Worm (Caenorhabditis elegans): Measurements from ENCODE around the gene sam-4.

Gene sam-4

ce11 chrII:5654215-5654614, 5.1 kb upstream of the sam-4 start, which contains the start of gene F59E12.1:
F59E12.1 (plus strand) TSS chrII:5654515.
- no peak for TF ChIP-seq nhr-28 (tag; optimal IDR thresholded peaks at IDR 0.05)

- no peak for TF ChIP-seq cnd-1 (tag; optimal IDR thresholded peaks at IDR 0.05)
- TF ChIP-seq ceh-83 (GFP tag; optimal IDR thresholded peaks at IDR 0.05), result no peak
- no peak for TF ChIP-seq flh-1 (GFP tag; optimal IDR thresholded peaks at IDR 0.05)
- TF ChIP-seq drap-1 (GFP tag; optimal IDR thresholded peaks at IDR 0.05), result no peak
- TF ChIP-seq unc-39 (tag; optimal IDR thresholded peaks at IDR 0.05), result no peak
Observed at ce11 chrII:5652334-5652733, 3.2 kb upstream of the sam-4 start, which contains the start of gene bli-2. bli-2 (minus strand) TSS chrII:5652434.

- no peak for TF ChIP-seq elt-3 (tag; optimal IDR thresholded peaks at IDR 0.05)
- TF ChIP-seq nhr-2 (tag; optimal IDR thresholded peaks at IDR 0.05), result no peak
- TF ChIP-seq flh-1 (GFP tag; optimal IDR thresholded peaks at IDR 0.05), result no peak
- no peak for TF ChIP-seq lin-13 (tag; optimal IDR thresholded peaks at IDR 0.05)
- no peak for TF ChIP-seq unc-62 (GFP tag; optimal IDR thresholded peaks at IDR 0.05)
- no peak for TF ChIP-seq ceh-83 (GFP tag; optimal IDR thresholded peaks at IDR 0.05)
- TF ChIP-seq M03D4.4 (tag; optimal IDR thresholded peaks at IDR 0.05), result no peak
- TF ChIP-seq unc-39 (tag; optimal IDR thresholded peaks at IDR 0.05), result no peak
- no peak for TF ChIP-seq sptf-1 (tag; optimal IDR thresholded peaks at IDR 0.05)
- no peak for TF ChIP-seq mab-5 (tag; optimal IDR thresholded peaks at IDR 0.05)
- TF ChIP-seq drap-1 (GFP tag; optimal IDR thresholded peaks at IDR 0.05), result no peak
- TF ChIP-seq lsy-2 (tag; optimal IDR thresholded peaks at IDR 0.05), result no peak
- no peak for TF ChIP-seq nhr-28 (tag; optimal IDR thresholded peaks at IDR 0.05)
- TF ChIP-seq unc-120 (tag; optimal IDR thresholded peaks at IDR 0.05; ENCODE audit: poor library complexity, severe bottlenecking), result no peak
- no peak for TF ChIP-seq ceh-43 (GFP tag; optimal IDR thresholded peaks at IDR 0.05)
- no peak for TF ChIP-seq pha-4 (tag; optimal IDR thresholded peaks at IDR 0.05)
- no peak for TF ChIP-seq ces-1 (GFP tag; optimal IDR thresholded peaks at IDR 0.05)
Observed at ce11 chrII:5651426-5651825, 2.3 kb upstream of the sam-4 start.

- no peak for TF ChIP-seq flh-1 (GFP tag; optimal IDR thresholded peaks at IDR 0.05)
- no peak for TF ChIP-seq mab-5 (tag; optimal IDR thresholded peaks at IDR 0.05)
Observed at ce11 chrII:5648272-5648671, 814 bp downstream of the sam-4 start, which contains the start of gene ddl-1. ddl-1 (minus strand) TSS chrII:5648372.

- TF ChIP-seq drap-1 (GFP tag; optimal IDR thresholded peaks at IDR 0.05), result no peak
- TF ChIP-seq ceh-43 (GFP tag; optimal IDR thresholded peaks at IDR 0.05), result no peak
- TF ChIP-seq ztf-11 (tag; optimal IDR thresholded peaks at IDR 0.05), result no peak
- TF ChIP-seq sptf-1 (tag; optimal IDR thresholded peaks at IDR 0.05), result no peak
- no peak for TF ChIP-seq tbx-8 (GFP tag; optimal IDR thresholded peaks at IDR 0.05)
- no peak for TF ChIP-seq bed-3 (GFP tag; optimal IDR thresholded peaks at IDR 0.05)
- TF ChIP-seq nhr-12 (tag; optimal IDR thresholded peaks at IDR 0.05), result no peak
- TF ChIP-seq elt-1 (tag; optimal IDR thresholded peaks at IDR 0.05; ENCODE audit: borderline replicate concordance, insufficient read depth), result no peak
- TF ChIP-seq flh-1 (GFP tag; optimal IDR thresholded peaks at IDR 0.05), result no peak
- no peak for TF ChIP-seq ham-2 (GFP tag; optimal IDR thresholded peaks at IDR 0.05)
- no peak for TF ChIP-seq nhr-2 (tag; optimal IDR thresholded peaks at IDR 0.05)
- no peak for TF ChIP-seq pha-4 (tag; optimal IDR thresholded peaks at IDR 0.05)
- no peak for TF ChIP-seq lin-32 (GFP tag; optimal IDR thresholded peaks at IDR 0.05)
- TF ChIP-seq cnd-1 (tag; optimal IDR thresholded peaks at IDR 0.05), result no peak
- no peak for TF ChIP-seq mls-2 (tag; optimal IDR thresholded peaks at IDR 0.05)
- TF ChIP-seq ces-1 (GFP tag; optimal IDR thresholded peaks at IDR 0.05), result no peak
- TF ChIP-seq zip-8 (tag; optimal IDR thresholded peaks at IDR 0.05), result no peak
Observed at ce11 chrII:5646942-5647341, 2.1 kb downstream of the sam-4 start, which contains the start of gene F59E12.9. F59E12.9 (minus strand) TSS chrII:5647042.

ce11 chrII:5642110-5642509, 7.0 kb downstream of the sam-4 start:
- TF ChIP-seq mls-2 (tag; optimal IDR thresholded peaks at IDR 0.05) (no peak), pha-4 (tag; optimal IDR thresholded peaks at IDR 0.05) (no peak), flh-1 (GFP tag; optimal IDR thresholded peaks at IDR 0.05) (no peak), nhr-12 (tag; optimal IDR thresholded peaks at IDR 0.05) (no peak), lin-13 (tag; optimal IDR thresholded peaks at IDR 0.05) (no peak), ham-2 (GFP tag; optimal IDR thresholded peaks at IDR 0.05) (no peak), hlh-1 (tag; optimal IDR thresholded peaks at IDR 0.05) (no peak), zip-8 (tag; optimal IDR thresholded peaks at IDR 0.05) (no peak), elt-1 (tag; optimal IDR thresholded peaks at IDR 0.05; ENCODE audit: borderline replicate concordance, insufficient read depth) (no peak), mab-5 (tag; optimal IDR thresholded peaks at IDR 0.05) (no peak), lin-32 (GFP tag; optimal IDR thresholded peaks at IDR 0.05) (no peak), blmp-1 (tag; optimal IDR thresholded peaks at IDR 0.05) (no peak), mep-1 (tag; optimal IDR thresholded peaks at IDR 0.05) (no peak), unc-120 (tag; optimal IDR thresholded peaks at IDR 0.05; ENCODE audit: poor library complexity, severe bottlenecking) (no peak), nhr-76 (tag; optimal IDR thresholded peaks at IDR 0.05) (no peak), drap-1 (GFP tag; optimal IDR thresholded peaks at IDR 0.05) (no peak), sptf-1 (tag; optimal IDR thresholded peaks at IDR 0.05) (no peak), nhr-2 (tag; optimal IDR thresholded peaks at IDR 0.05) (no peak), sem-2 (GFP tag; optimal IDR thresholded peaks at IDR 0.05) (no peak), ces-1 (GFP tag; optimal IDR thresholded peaks at IDR 0.05) (no peak)

All from whole organism, mixed stage, embryonic.